Worm (Caenorhabditis elegans) whole organism, L3 larva: Measurements from ENCODE around the gene rig-1.

Source experiments
- daf-12 ChIP-seq: fragments of 150-350 bp; optimal IDR thresholded peaks from 2 replicates; lab custom pipeline; 2014; ENCODE audit warnings: missing biosample characterization, missing genetic modification reagents, missing genetic modification characterization
- lin-39 ChIP-seq: fragments of 150-350 bp; optimal IDR thresholded peaks from 2 replicates; lab custom pipeline; 2018; ENCODE audit warnings: missing biosample characterization, missing genetic modification reagents, missing genetic modification characterization
- nfya-1 ChIP-seq: sonication (generic microtip); optimal IDR thresholded peaks from 2 replicates; lab custom pipeline; 2017; ENCODE audit warnings: missing genetic modification characterization, mild to moderate bottlenecking, missing compliant biosample characterization, antibody characterized with exemption, moderate library complexity; ENCODE audit not compliant: insufficient read depth
- nhr-77 ChIP-seq: fragments of 150-350 bp; optimal IDR thresholded peaks from 2 replicates; lab custom pipeline; 2014; ENCODE audit warnings: missing biosample characterization, missing genetic modification characterization
- unc-39 ChIP-seq: sonication (generic microtip); optimal IDR thresholded peaks from 4 replicates; lab custom pipeline; 2017; ENCODE audit warnings: missing biosample characterization, missing genetic modification characterization

ce11 chrX:8646997-8647396 is 13.4 kb upstream of the rig-1 start, which contains the start of gene F12D9.2:
- TF ChIP-seq nhr-77 (no peak), unc-39 (tag; lab: Kevin White, UChicago) (no peak), nfya-1 (tag; lab: Kevin White, UChicago) (no peak), lin-39 (no peak), daf-12 (tag; lab: Kevin White, UChicago) (no peak)
